Worm (Caenorhabditis elegans) whole organism, young adult: ENCODE data around the gene T27E7.9.

Experiments used
- B0035.1 ChIP-seq: sonication (generic microtip); optimal IDR thresholded peaks from 2 replicates; lab custom pipeline; 2016; ENCODE audit warnings: missing genetic modification characterization, mild to moderate bottlenecking, missing compliant biosample characterization, missing genotype, missing genetic modification reagents
- C06A6.2 ChIP-seq: fragments of 200-800 bp; sonication (Bioruptor generic); conservative IDR thresholded peaks from 2 replicates; pipeline ENCODE4 v1.3.6; 2022; ENCODE audit warnings: missing genetic modification characterization, missing compliant biosample characterization
- F22D6.2 ChIP-seq: sonication (generic microtip); optimal IDR thresholded peaks from 2 replicates; lab custom pipeline; 2016; ENCODE audit warnings: mild to moderate bottlenecking, missing genetic modification characterization, missing compliant biosample characterization
- F55B11.4 ChIP-seq: sonication (generic microtip); optimal IDR thresholded peaks from 2 replicates; lab custom pipeline; 2016; ENCODE audit warnings: missing compliant biosample characterization, missing genetic modification characterization, borderline replicate concordance; ENCODE audit not compliant: insufficient read depth
- Y79H2A.3 ChIP-seq: fragments of 200-800 bp; sonication (Bioruptor generic); conservative IDR thresholded peaks from 2 replicates; pipeline ENCODE4 v1.3.6; 2022; ENCODE audit warnings: missing genetic modification reagents, missing genetic modification characterization, missing compliant biosample characterization
- ZK185.1 ChIP-seq: sonication (generic microtip); optimal IDR thresholded peaks from 2 replicates; lab custom pipeline; 2016; ENCODE audit warnings: mild to moderate bottlenecking, missing genetic modification characterization, missing compliant biosample characterization; ENCODE audit not compliant: poor library complexity, severe bottlenecking
- attf-6 ChIP-seq: fragments of 200-800 bp; sonication (Bioruptor generic); IDR thresholded peaks from 2 replicates; pipeline ENCODE4 v1.3.6; 2022; ENCODE audit warnings: missing genetic modification reagents, missing genetic modification characterization, missing compliant biosample characterization
- hlh-26 ChIP-seq: fragments of 200-800 bp; sonication (Bioruptor generic); conservative IDR thresholded peaks from 2 replicates; pipeline ENCODE4 v1.3.6; 2022; ENCODE audit warnings: missing genetic modification reagents, missing genetic modification characterization, missing compliant biosample characterization
- lin-54 ChIP-seq: fragments of 200-800 bp; sonication (Bioruptor generic); optimal IDR thresholded peaks from 2 replicates; lab custom pipeline; 2018; ENCODE audit warnings: mild to moderate bottlenecking, missing genetic modification characterization, missing compliant biosample characterization
- madf-8 ChIP-seq: fragments of 200-800 bp; sonication (Bioruptor generic); conservative IDR thresholded peaks from 2 replicates; pipeline ENCODE4 v1.3.6; 2022; ENCODE audit warnings: missing genetic modification reagents, missing genetic modification characterization, missing compliant biosample characterization
- rcor-1 ChIP-seq: fragments of 200-800 bp; sonication (Bioruptor generic); IDR thresholded peaks from 2 replicates; pipeline ENCODE4 v1.3.6; 2022; ENCODE audit warnings: missing genetic modification reagents, missing genetic modification characterization, missing compliant biosample characterization
- rec-8 ChIP-seq, 2 experiments: sonication (generic microtip); optimal IDR thresholded peaks; 2 replicates each; lab custom pipeline; 2016; ENCODE audit warnings: mild to moderate bottlenecking in 2 of 2, missing genetic modification characterization in 2 of 2, missing genetic modification reagents in 2 of 2, missing genotype in 2 of 2, missing biosample characterization in 1 of 2, missing compliant biosample characterization in 1 of 2, moderate library complexity in 1 of 2

The T27E7.9 gene

ce11 chrIV:14506042-14506441 is 43.2 kb downstream of the T27E7.9 start:
- TF ChIP-seq attf-6 (peak; percentile 41; the same call in 1 of the 2 replicates), madf-8 (GFP tag; lab: Robert Waterston, UW) (no peak)

ce11 chrIV:14505066-14505465 is 44.1 kb downstream of the T27E7.9 start, which contains the start of gene tag-273:
Gene tag-273, minus strand, starts transcription at chrIV:14505166.
- TF ChIP-seq Y79H2A.3 (GFP tag; lab: Robert Waterston, UW) (no peak), lin-54 (GFP tag; lab: Kevin White, UChicago) (no peak), rec-8 (tag; optimal IDR thresholded peaks at IDR 0.05; lab: Kevin White, UChicago) (no peak), rcor-1 (GFP tag; lab: Robert Waterston, UW) (no peak), ZK185.1 (tag; lab: Kevin White, UChicago) (no peak), F22D6.2 (tag; lab: Kevin White, UChicago) (no peak), C06A6.2 (no peak), hlh-26 (GFP tag; lab: Robert Waterston, UW) (no peak), F55B11.4 (tag; lab: Kevin White, UChicago) (no peak), B0035.1 (tag; lab: Kevin White, UChicago) (no peak)
- TF ChIP-seq, all 124 proteins: peak for 0
